Worm (Caenorhabditis elegans) whole organism, midembryonic: ENCODE measurements around the gene T03G11.9.

Experiments
- T22C8.4 ChIP-seq: fragments of 200-800 bp; sonication (Bioruptor generic); IDR thresholded peaks from 2 replicates; pipeline ENCODE4 v1.3.6; 2022; ENCODE audit warnings: missing genetic modification characterization, missing compliant biosample characterization
- cog-1 ChIP-seq: sonication (generic microtip); optimal IDR thresholded peaks from 2 replicates; lab custom pipeline; 2016; ENCODE audit warnings: missing genetic modification characterization, missing compliant biosample characterization
- flt-1 ChIP-seq: fragments of 200-800 bp; sonication (Bioruptor generic); IDR thresholded peaks from 2 replicates; pipeline ENCODE4 v1.3.6; 2022; ENCODE audit warnings: missing genetic modification characterization, missing compliant biosample characterization
- klf-2 ChIP-seq: fragments of 200-800 bp; sonication (Bioruptor generic); conservative IDR thresholded peaks from 2 replicates; pipeline ENCODE4 v1.3.6; 2022; ENCODE audit warnings: missing genetic modification reagents, missing genetic modification characterization, missing compliant biosample characterization
- med-1 ChIP-seq: sonication (generic microtip); optimal IDR thresholded peaks from 2 replicates; lab custom pipeline; 2017; ENCODE audit warnings: missing genetic modification characterization, mild to moderate bottlenecking, missing compliant biosample characterization, antibody characterized with exemption, missing genetic modification reagents; ENCODE audit not compliant: insufficient read depth
- ref-1 ChIP-seq: fragments of 200-800 bp; sonication (Bioruptor generic); conservative IDR thresholded peaks from 2 replicates; pipeline ENCODE4 v1.3.6; 2022; ENCODE audit warnings: missing genetic modification reagents, missing genetic modification characterization, missing compliant biosample characterization
- tab-1 ChIP-seq: fragments of 200-800 bp; sonication (Bioruptor generic); IDR thresholded peaks from 2 replicates; pipeline ENCODE4 v1.3.6; 2022; ENCODE audit warnings: missing genetic modification characterization, missing compliant biosample characterization
- ztf-23 ChIP-seq: fragments of 200-800 bp; sonication (Bioruptor generic); IDR thresholded peaks from 2 replicates; pipeline ENCODE4 v1.3.6; 2022; ENCODE audit warnings: missing genetic modification reagents, missing genetic modification characterization, missing compliant biosample characterization
- ztf-29 ChIP-seq: fragments of 200-800 bp; sonication (Bioruptor generic); IDR thresholded peaks from 2 replicates; pipeline ENCODE4 v1.3.6; 2022; ENCODE audit warnings: missing genetic modification reagents, missing genetic modification characterization, missing compliant biosample characterization

T03G11.9 gene

DNA sequence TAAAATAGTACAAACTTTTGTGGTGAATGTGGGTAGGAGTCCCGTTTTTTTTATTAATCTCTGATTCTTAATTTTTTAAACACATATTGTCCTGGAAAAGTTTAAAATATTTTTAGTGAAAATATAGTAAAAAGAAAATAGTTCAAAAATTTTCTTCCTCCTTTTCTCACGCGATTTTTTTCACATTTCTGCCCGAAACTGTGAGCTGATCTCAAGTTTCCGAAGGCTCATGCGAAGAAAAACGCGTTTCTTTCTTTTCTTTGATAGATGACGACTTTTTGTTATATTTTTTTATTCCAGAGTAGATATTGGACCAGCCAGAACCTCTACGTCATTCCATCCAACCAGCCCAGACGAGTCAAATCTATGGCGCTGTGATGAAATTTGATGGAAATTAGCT, at the start of gene T03G11.9:
TSS of gene T03G11.9 (plus strand) at position 301 of the 400 bp plus-strand sequence.
- no peak for TF ChIP-seq tab-1
- no peak for TF ChIP-seq flt-1 (GFP tag; lab: Robert Waterston, UW)
- TF ChIP-seq cog-1 (tag; lab: Kevin White, UChicago) = no peak
- TF ChIP-seq T22C8.4 (GFP tag; lab: Robert Waterston, UW) = no peak
- TF ChIP-seq ref-1 (GFP tag; lab: Robert Waterston, UW) = no peak
- TF ChIP-seq ztf-29 = no peak
- no peak for TF ChIP-seq ztf-23 (GFP tag; lab: Robert Waterston, UW)
- TF ChIP-seq med-1 = no peak

ce11 chrX:5135548-5135947, 48.5 kb upstream of the T03G11.9 start:
- TF ChIP-seq ref-1 (GFP tag; lab: Robert Waterston, UW) (no peak), tab-1 (no peak), ztf-23 (GFP tag; lab: Robert Waterston, UW) (no peak), T22C8.4 (GFP tag; lab: Robert Waterston, UW) (no peak)

ce11 chrX:5137716-5138470, 46.1 kb upstream of the T03G11.9 start:
- no peak for TF ChIP-seq med-1
- no peak for TF ChIP-seq cog-1 (tag; lab: Kevin White, UChicago)
- TF ChIP-seq ztf-29 = no peak
- TF ChIP-seq ref-1 (GFP tag; lab: Robert Waterston, UW) = no peak
- TF ChIP-seq klf-2 = no peak
- TF ChIP-seq flt-1 (GFP tag; lab: Robert Waterston, UW) = no peak
- no peak for TF ChIP-seq tab-1
- TF ChIP-seq T22C8.4 (GFP tag; lab: Robert Waterston, UW) = no peak

ce11 chrX:5140177-5140576, 43.9 kb upstream of the T03G11.9 start:
- no peak for TF ChIP-seq flt-1 (GFP tag; lab: Robert Waterston, UW)
- TF ChIP-seq cog-1 (tag; lab: Kevin White, UChicago) = peak; percentile 77

- TF ChIP-seq cog-1 (tag; lab: Kevin White, UChicago) (no peak), ref-1 (GFP tag; lab: Robert Waterston, UW) (no peak), flt-1 (GFP tag; lab: Robert Waterston, UW) (no peak), med-1 (no peak), tab-1 (no peak), klf-2 (no peak), ztf-29 (no peak), T22C8.4 (GFP tag; lab: Robert Waterston, UW) (no peak), ztf-23 (GFP tag; lab: Robert Waterston, UW) (no peak)
These were observed 41.6 kb upstream of the T03G11.9 start for ce11 chrX:5142403-5142802.

- no peak for TF ChIP-seq cog-1 (tag; lab: Kevin White, UChicago)
- no peak for TF ChIP-seq tab-1
- TF ChIP-seq ref-1 (GFP tag; lab: Robert Waterston, UW) = no peak
- no peak for TF ChIP-seq klf-2
- no peak for TF ChIP-seq T22C8.4 (GFP tag; lab: Robert Waterston, UW)
- no peak for TF ChIP-seq flt-1 (GFP tag; lab: Robert Waterston, UW)
- no peak for TF ChIP-seq ztf-23 (GFP tag; lab: Robert Waterston, UW)
- no peak for TF ChIP-seq med-1
- no peak for TF ChIP-seq ztf-29
These were observed 36.1 kb upstream of the T03G11.9 start, which contains the start of gene C31H2.14 for ce11 chrX:5147918-5148317. Gene C31H2.14 (plus strand): TSS chrX:5148218.

ce11 chrX:5150389-5150788, 33.6 kb upstream of the T03G11.9 start, which contains the start of gene dpy-8:
Gene dpy-8 (minus strand): TSS chrX:5150476.
- TF ChIP-seq cog-1 (tag; lab: Kevin White, UChicago) (no peak), ztf-29 (no peak), flt-1 (GFP tag; lab: Robert Waterston, UW) (no peak), T22C8.4 (GFP tag; lab: Robert Waterston, UW) (no peak), ztf-23 (GFP tag; lab: Robert Waterston, UW) (no peak), klf-2 (no peak), tab-1 (no peak), ref-1 (GFP tag; lab: Robert Waterston, UW) (no peak), med-1 (no peak)

- TF ChIP-seq T22C8.4 (GFP tag; lab: Robert Waterston, UW) (no peak), ztf-29 (no peak), klf-2 (no peak), cog-1 (tag; lab: Kevin White, UChicago) (no peak), ztf-23 (GFP tag; lab: Robert Waterston, UW) (no peak), ref-1 (GFP tag; lab: Robert Waterston, UW) (no peak), med-1 (no peak), tab-1 (no peak), flt-1 (GFP tag; lab: Robert Waterston, UW) (no peak)
These were observed 32.6 kb upstream of the T03G11.9 start for ce11 chrX:5151403-5151802.

DNA sequence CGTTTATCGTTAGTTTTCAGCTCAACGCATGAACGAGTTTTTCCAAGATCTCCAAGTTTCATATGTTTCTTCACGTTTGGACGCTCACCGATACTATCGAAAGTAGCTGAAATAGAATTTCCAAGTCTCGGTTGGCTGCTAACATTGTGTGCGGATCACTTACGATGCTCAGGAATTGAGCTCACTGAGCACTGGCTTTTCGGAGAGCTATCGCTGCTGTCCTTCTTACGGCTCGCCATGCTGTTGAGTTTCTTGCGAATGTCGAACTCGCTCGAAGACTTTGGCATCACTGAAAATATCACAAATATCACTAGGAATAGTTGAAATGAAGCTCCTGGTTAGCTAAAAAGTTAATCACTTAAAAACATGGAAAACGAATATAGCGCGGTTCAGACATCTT, 32.2 kb upstream of the T03G11.9 start:
- TF ChIP-seq ztf-23 (GFP tag; lab: Robert Waterston, UW) (no peak), ztf-29 (no peak), klf-2 (no peak), tab-1 (no peak), med-1 (no peak), cog-1 (tag; lab: Kevin White, UChicago) (no peak), ref-1 (GFP tag; lab: Robert Waterston, UW) (no peak), flt-1 (GFP tag; lab: Robert Waterston, UW) (no peak), T22C8.4 (GFP tag; lab: Robert Waterston, UW) (no peak)

ce11 chrX:5152931-5153330, 31.1 kb upstream of the T03G11.9 start:
- TF ChIP-seq ztf-29 = no peak
- TF ChIP-seq ztf-23 (GFP tag; lab: Robert Waterston, UW) = no peak
- no peak for TF ChIP-seq tab-1
- TF ChIP-seq flt-1 (GFP tag; lab: Robert Waterston, UW) = no peak
- TF ChIP-seq ref-1 (GFP tag; lab: Robert Waterston, UW) = no peak
- no peak for TF ChIP-seq med-1
- no peak for TF ChIP-seq klf-2
- TF ChIP-seq T22C8.4 (GFP tag; lab: Robert Waterston, UW) = no peak
- no peak for TF ChIP-seq cog-1 (tag; lab: Kevin White, UChicago)
